Worm (Caenorhabditis elegans): ENCODE data around the gene gpx-3.

- TF ChIP-seq dao-5 (tag; optimal IDR thresholded peaks at IDR 0.05) (no peak), him-1 (tag; optimal IDR thresholded peaks at IDR 0.05) (no peak)
These were observed 21.3 kb upstream of the gpx-3 start, which contains the start of gene F49E2.2 for ce11 chrX:9566429-9566828.
